Worm (Caenorhabditis elegans): ENCODE measurements around the gene stg-2.

Gene stg-2

ce11 chrX:8672760-8673159 lies 29.0 kb upstream of the stg-2 start, which contains the start of the genes K09E2.2 and K09E2.3:
TSS of gene K09E2.2 (plus strand) at chrX:8673060.
TSS of gene K09E2.3 (plus strand) at chrX:8673084.
- TF ChIP-seq nhr-28 (tag; optimal IDR thresholded peaks at IDR 0.05) (no peak), bed-3 (GFP tag; optimal IDR thresholded peaks at IDR 0.05) (no peak), unc-39 (tag; optimal IDR thresholded peaks at IDR 0.05) (no peak), hlh-1 (tag; optimal IDR thresholded peaks at IDR 0.05) (no peak), lin-13 (tag; optimal IDR thresholded peaks at IDR 0.05) (no peak), ceh-43 (GFP tag; optimal IDR thresholded peaks at IDR 0.05) (no peak), cnd-1 (tag; optimal IDR thresholded peaks at IDR 0.05) (no peak), blmp-1 (tag; optimal IDR thresholded peaks at IDR 0.05) (no peak), drap-1 (GFP tag; optimal IDR thresholded peaks at IDR 0.05) (no peak), elt-1 (tag; optimal IDR thresholded peaks at IDR 0.05; ENCODE audit: borderline replicate concordance, insufficient read depth) (no peak), nhr-237 (tag; optimal IDR thresholded peaks at IDR 0.05) (no peak), sptf-1 (tag; optimal IDR thresholded peaks at IDR 0.05) (no peak), ham-2 (GFP tag; optimal IDR thresholded peaks at IDR 0.05) (no peak), ceh-83 (GFP tag; optimal IDR thresholded peaks at IDR 0.05) (no peak), tbx-8 (GFP tag; optimal IDR thresholded peaks at IDR 0.05) (no peak), ceh-39 (tag; optimal IDR thresholded peaks at IDR 0.05) (no peak), elt-3 (tag; optimal IDR thresholded peaks at IDR 0.05) (no peak), nhr-76 (tag; optimal IDR thresholded peaks at IDR 0.05) (no peak)

ce11 chrX:8662452-8662851 lies 18.7 kb upstream of the stg-2 start:
- no peak for TF ChIP-seq unc-120 (tag; optimal IDR thresholded peaks at IDR 0.05; ENCODE audit: poor library complexity, severe bottlenecking)
- peak; percentile 54 for TF ChIP-seq cnd-1 (tag; optimal IDR thresholded peaks at IDR 0.05)
- TF ChIP-seq snpc-4 (tag; optimal IDR thresholded peaks at IDR 0.05): no peak
- TF ChIP-seq ceh-39 (tag; optimal IDR thresholded peaks at IDR 0.05): no peak
- TF ChIP-seq nhr-2 (tag; optimal IDR thresholded peaks at IDR 0.05): peak; percentile 52
- no peak for TF ChIP-seq ceh-43 (GFP tag; optimal IDR thresholded peaks at IDR 0.05)
- TF ChIP-seq blmp-1 (tag; optimal IDR thresholded peaks at IDR 0.05): no peak
- TF ChIP-seq lin-32 (GFP tag; optimal IDR thresholded peaks at IDR 0.05): peak; percentile 26
- TF ChIP-seq elt-3 (tag; optimal IDR thresholded peaks at IDR 0.05): no peak
- TF ChIP-seq ces-1 (GFP tag; optimal IDR thresholded peaks at IDR 0.05): peak; percentile 66
- TF ChIP-seq M03D4.4 (tag; optimal IDR thresholded peaks at IDR 0.05): no peak
- no peak for TF ChIP-seq drap-1 (GFP tag; optimal IDR thresholded peaks at IDR 0.05)
- TF ChIP-seq tbx-8 (GFP tag; optimal IDR thresholded peaks at IDR 0.05): no peak
- no peak for TF ChIP-seq zip-8 (tag; optimal IDR thresholded peaks at IDR 0.05)
- peak; percentile 9 for TF ChIP-seq mls-2 (tag; optimal IDR thresholded peaks at IDR 0.05)
- TF ChIP-seq nhr-76 (tag; optimal IDR thresholded peaks at IDR 0.05): no peak
- no peak for TF ChIP-seq ceh-83 (GFP tag; optimal IDR thresholded peaks at IDR 0.05)

ce11 chrX:8660909-8661308 lies 17.2 kb upstream of the stg-2 start:
- TF ChIP-seq nhr-2 (tag; optimal IDR thresholded peaks at IDR 0.05): peak; percentile 78
- no peak for TF ChIP-seq hlh-1 (tag; optimal IDR thresholded peaks at IDR 0.05)
- TF ChIP-seq zip-8 (tag; optimal IDR thresholded peaks at IDR 0.05): peak; percentile 62

ce11 chrX:8660319-8660718 lies 16.6 kb upstream of the stg-2 start, which contains the start of gene rig-1:
TSS of gene rig-1 (plus strand) at chrX:8660619.
- TF ChIP-seq nhr-2 (tag; optimal IDR thresholded peaks at IDR 0.05) (peak; percentile 51), drap-1 (GFP tag; optimal IDR thresholded peaks at IDR 0.05) (no peak), unc-120 (tag; optimal IDR thresholded peaks at IDR 0.05; ENCODE audit: poor library complexity, severe bottlenecking) (no peak)

- TF ChIP-seq ceh-43 (GFP tag; optimal IDR thresholded peaks at IDR 0.05) (no peak), ces-1 (GFP tag; optimal IDR thresholded peaks at IDR 0.05) (peak; percentile 77)
Observed at ce11 chrX:8659521-8659920, 15.8 kb upstream of the stg-2 start.

ce11 chrX:8656019-8656418 lies 12.3 kb upstream of the stg-2 start:
- no peak for TF ChIP-seq nhr-237 (tag; optimal IDR thresholded peaks at IDR 0.05)
- TF ChIP-seq nhr-76 (tag; optimal IDR thresholded peaks at IDR 0.05): no peak
- no peak for TF ChIP-seq lsy-2 (tag; optimal IDR thresholded peaks at IDR 0.05)
- no peak for TF ChIP-seq ham-2 (GFP tag; optimal IDR thresholded peaks at IDR 0.05)
- TF ChIP-seq zip-8 (tag; optimal IDR thresholded peaks at IDR 0.05): peak; percentile 2

- TF ChIP-seq flh-1 (GFP tag; optimal IDR thresholded peaks at IDR 0.05): no peak
- peak; percentile 61 for TF ChIP-seq ceh-83 (GFP tag; optimal IDR thresholded peaks at IDR 0.05)
- no peak for TF ChIP-seq nhr-28 (tag; optimal IDR thresholded peaks at IDR 0.05)
- no peak for TF ChIP-seq unc-62 (GFP tag; optimal IDR thresholded peaks at IDR 0.05)
- no peak for TF ChIP-seq sptf-1 (tag; optimal IDR thresholded peaks at IDR 0.05)
- no peak for TF ChIP-seq unc-39 (tag; optimal IDR thresholded peaks at IDR 0.05)
- TF ChIP-seq lin-13 (tag; optimal IDR thresholded peaks at IDR 0.05): no peak
- no peak for TF ChIP-seq ham-2 (GFP tag; optimal IDR thresholded peaks at IDR 0.05)
- no peak for TF ChIP-seq nhr-2 (tag; optimal IDR thresholded peaks at IDR 0.05)
- peak; percentile 42 for TF ChIP-seq cnd-1 (tag; optimal IDR thresholded peaks at IDR 0.05)
- no peak for TF ChIP-seq lin-32 (GFP tag; optimal IDR thresholded peaks at IDR 0.05)
- no peak for TF ChIP-seq snpc-4 (tag; optimal IDR thresholded peaks at IDR 0.05)
- TF ChIP-seq ztf-11 (tag; optimal IDR thresholded peaks at IDR 0.05): no peak
- no peak for TF ChIP-seq ces-1 (GFP tag; optimal IDR thresholded peaks at IDR 0.05)
- no peak for TF ChIP-seq nhr-12 (tag; optimal IDR thresholded peaks at IDR 0.05)
- TF ChIP-seq mep-1 (tag; optimal IDR thresholded peaks at IDR 0.05): no peak
- no peak for TF ChIP-seq bed-3 (GFP tag; optimal IDR thresholded peaks at IDR 0.05)
- no peak for TF ChIP-seq tbx-8 (GFP tag; optimal IDR thresholded peaks at IDR 0.05)
- no peak for TF ChIP-seq M03D4.4 (tag; optimal IDR thresholded peaks at IDR 0.05)
- TF ChIP-seq ceh-39 (tag; optimal IDR thresholded peaks at IDR 0.05): no peak
- TF ChIP-seq drap-1 (GFP tag; optimal IDR thresholded peaks at IDR 0.05): peak; percentile 8
- no peak for TF ChIP-seq zip-8 (tag; optimal IDR thresholded peaks at IDR 0.05)
- no peak for TF ChIP-seq pha-4 (tag; optimal IDR thresholded peaks at IDR 0.05)
- TF ChIP-seq nhr-76 (tag; optimal IDR thresholded peaks at IDR 0.05): no peak
- TF ChIP-seq elt-3 (tag; optimal IDR thresholded peaks at IDR 0.05): no peak
- TF ChIP-seq ceh-43 (GFP tag; optimal IDR thresholded peaks at IDR 0.05): peak; percentile 15
- TF ChIP-seq nhr-237 (tag; optimal IDR thresholded peaks at IDR 0.05): no peak
- TF ChIP-seq unc-120 (tag; optimal IDR thresholded peaks at IDR 0.05; ENCODE audit: poor library complexity, severe bottlenecking): no peak
Observed at ce11 chrX:8650535-8650934, 6.8 kb upstream of the stg-2 start.
